Worm (Caenorhabditis elegans) whole organism, early embryonic: ENCODE results near the gene rps-1.

Experiments
- F13C5.2 ChIP-seq: sonication (generic microtip); optimal IDR thresholded peaks from 2 replicates; lab custom pipeline; 2017; ENCODE audit warnings: mild to moderate bottlenecking, missing genetic modification characterization, inconsistent platforms, missing compliant biosample characterization
- aly-1 ChIP-seq: sonication (generic microtip); optimal IDR thresholded peaks from 2 replicates; lab custom pipeline; 2016; ENCODE audit warnings: missing genetic modification characterization, missing compliant biosample characterization
- ama-1 ChIP-seq: fragments of 150-350 bp; optimal IDR thresholded peaks from 2 replicates; lab custom pipeline; 2014
- ceh-13 ChIP-seq: fragments of 200-800 bp; sonication (Bioruptor generic); optimal IDR thresholded peaks from 2 replicates; lab custom pipeline; 2018; ENCODE audit warnings: mild to moderate bottlenecking, missing genetic modification characterization, missing compliant biosample characterization
- ceh-36 ChIP-seq: sonication (generic microtip); optimal IDR thresholded peaks from 2 replicates; lab custom pipeline; 2016; ENCODE audit warnings: missing genetic modification characterization, inconsistent platforms, missing compliant biosample characterization
- ets-7 ChIP-seq: sonication (generic microtip); optimal IDR thresholded peaks from 2 replicates; lab custom pipeline; 2016; ENCODE audit warnings: missing genotype, missing genetic modification characterization, missing compliant biosample characterization
- flt-1 ChIP-seq: fragments of 200-800 bp; sonication (Bioruptor generic); IDR thresholded peaks from 2 replicates; pipeline ENCODE4 v1.3.6; 2022; ENCODE audit warnings: missing genetic modification characterization, missing compliant biosample characterization
- hmbx-1 ChIP-seq: sonication (generic microtip); optimal IDR thresholded peaks from 2 replicates; lab custom pipeline; 2016; ENCODE audit warnings: mild to moderate bottlenecking, missing genetic modification characterization, missing compliant biosample characterization
- hnd-1 ChIP-seq: sonication (generic microtip); optimal IDR thresholded peaks from 2 replicates; lab custom pipeline; 2016; ENCODE audit warnings: missing genetic modification characterization, missing compliant biosample characterization
- pes-1 ChIP-seq: fragments of 200-800 bp; sonication (Bioruptor generic); IDR thresholded peaks from 2 replicates; pipeline ENCODE4 v1.3.6; 2022; ENCODE audit warnings: missing genetic modification reagents, missing genetic modification characterization, missing compliant biosample characterization
- scrt-1 ChIP-seq: fragments of 200-800 bp; sonication (Bioruptor generic); IDR thresholded peaks from 2 replicates; pipeline ENCODE4 v1.3.6; 2022; ENCODE audit warnings: missing genetic modification characterization, missing compliant biosample characterization
- sea-1 ChIP-seq: fragments of 200-800 bp; sonication (Bioruptor generic); conservative IDR thresholded peaks from 2 replicates; pipeline ENCODE4 v1.3.6; 2022; ENCODE audit warnings: missing genetic modification characterization, missing compliant biosample characterization
- tra-4 ChIP-seq: sonication (generic microtip); optimal IDR thresholded peaks from 2 replicates; lab custom pipeline; 2017; ENCODE audit warnings: missing genetic modification characterization, missing compliant biosample characterization

- TF ChIP-seq ama-1 (lab: Kevin White, UChicago), result no peak
- TF ChIP-seq tra-4, result no peak
- no peak for TF ChIP-seq flt-1
- no peak for TF ChIP-seq ceh-13 (GFP tag; lab: Kevin White, UChicago)
- TF ChIP-seq ets-7 (tag; lab: Kevin White, UChicago), result no peak
- TF ChIP-seq hmbx-1, result no peak
- TF ChIP-seq aly-1 (tag; lab: Kevin White, UChicago), result no peak
- no peak for TF ChIP-seq sea-1 (GFP tag; lab: Robert Waterston, UW)
- TF ChIP-seq scrt-1, result no peak
- no peak for TF ChIP-seq F13C5.2 (tag; lab: Kevin White, UChicago)
- no peak for TF ChIP-seq ceh-36 (tag; lab: Kevin White, UChicago)
- no peak for TF ChIP-seq pes-1 (GFP tag; lab: Robert Waterston, UW)
- TF ChIP-seq hnd-1, result no peak
Measured at ce11 chrIII:4494541-4495010, 18.9 kb downstream of the rps-1 start.
